Worm (Caenorhabditis elegans) whole organism, early embryonic: Measurements from ENCODE around the gene gur-3.

ENCODE experiments used
- B0310.2 ChIP-seq: sonication (generic microtip); optimal IDR thresholded peaks from 2 replicates; lab custom pipeline; 2016; ENCODE audit warnings: mild to moderate bottlenecking, missing genetic modification characterization, missing compliant biosample characterization
- F13C5.2 ChIP-seq: sonication (generic microtip); optimal IDR thresholded peaks from 2 replicates; lab custom pipeline; 2017; ENCODE audit warnings: mild to moderate bottlenecking, missing genetic modification characterization, inconsistent platforms, missing compliant biosample characterization
- aly-1 ChIP-seq: sonication (generic microtip); optimal IDR thresholded peaks from 2 replicates; lab custom pipeline; 2016; ENCODE audit warnings: missing genetic modification characterization, missing compliant biosample characterization
- ama-1 ChIP-seq: fragments of 150-350 bp; optimal IDR thresholded peaks from 2 replicates; lab custom pipeline; 2014
- ceh-13 ChIP-seq: fragments of 200-800 bp; sonication (Bioruptor generic); optimal IDR thresholded peaks from 2 replicates; lab custom pipeline; 2018; ENCODE audit warnings: mild to moderate bottlenecking, missing genetic modification characterization, missing compliant biosample characterization
- ceh-36 ChIP-seq: sonication (generic microtip); optimal IDR thresholded peaks from 2 replicates; lab custom pipeline; 2016; ENCODE audit warnings: missing genetic modification characterization, inconsistent platforms, missing compliant biosample characterization
- ets-7 ChIP-seq: sonication (generic microtip); optimal IDR thresholded peaks from 2 replicates; lab custom pipeline; 2016; ENCODE audit warnings: missing genotype, missing genetic modification characterization, missing compliant biosample characterization
- flt-1 ChIP-seq: fragments of 200-800 bp; sonication (Bioruptor generic); IDR thresholded peaks from 2 replicates; pipeline ENCODE4 v1.3.6; 2022; ENCODE audit warnings: missing genetic modification characterization, missing compliant biosample characterization
- hmbx-1 ChIP-seq: sonication (generic microtip); optimal IDR thresholded peaks from 2 replicates; lab custom pipeline; 2016; ENCODE audit warnings: mild to moderate bottlenecking, missing genetic modification characterization, missing compliant biosample characterization
- hmg-4 ChIP-seq: fragments of 200-800 bp; sonication (Bioruptor generic); optimal IDR thresholded peaks from 2 replicates; lab custom pipeline; 2018; ENCODE audit warnings: mild to moderate bottlenecking, missing genetic modification characterization, missing compliant biosample characterization
- hnd-1 ChIP-seq: sonication (generic microtip); optimal IDR thresholded peaks from 2 replicates; lab custom pipeline; 2016; ENCODE audit warnings: missing genetic modification characterization, missing compliant biosample characterization
- pes-1 ChIP-seq: fragments of 200-800 bp; sonication (Bioruptor generic); IDR thresholded peaks from 2 replicates; pipeline ENCODE4 v1.3.6; 2022; ENCODE audit warnings: missing genetic modification reagents, missing genetic modification characterization, missing compliant biosample characterization
- scrt-1 ChIP-seq: fragments of 200-800 bp; sonication (Bioruptor generic); IDR thresholded peaks from 2 replicates; pipeline ENCODE4 v1.3.6; 2022; ENCODE audit warnings: missing genetic modification characterization, missing compliant biosample characterization
- sea-1 ChIP-seq: fragments of 200-800 bp; sonication (Bioruptor generic); conservative IDR thresholded peaks from 2 replicates; pipeline ENCODE4 v1.3.6; 2022; ENCODE audit warnings: missing genetic modification characterization, missing compliant biosample characterization
- tbx-11 ChIP-seq: fragments of 200-800 bp; sonication (Bioruptor generic); IDR thresholded peaks from 2 replicates; pipeline ENCODE4 v1.3.6; 2022; ENCODE audit warnings: missing genetic modification characterization, missing compliant biosample characterization
- tbx-37 ChIP-seq: fragments of 200-800 bp; sonication (Bioruptor generic); conservative IDR thresholded peaks from 2 replicates; pipeline ENCODE4 v1.3.6; 2022; ENCODE audit warnings: missing genetic modification reagents, missing genetic modification characterization, missing compliant biosample characterization
- tra-4 ChIP-seq: sonication (generic microtip); optimal IDR thresholded peaks from 2 replicates; lab custom pipeline; 2017; ENCODE audit warnings: missing genetic modification characterization, missing compliant biosample characterization

gur-3 gene

DNA sequence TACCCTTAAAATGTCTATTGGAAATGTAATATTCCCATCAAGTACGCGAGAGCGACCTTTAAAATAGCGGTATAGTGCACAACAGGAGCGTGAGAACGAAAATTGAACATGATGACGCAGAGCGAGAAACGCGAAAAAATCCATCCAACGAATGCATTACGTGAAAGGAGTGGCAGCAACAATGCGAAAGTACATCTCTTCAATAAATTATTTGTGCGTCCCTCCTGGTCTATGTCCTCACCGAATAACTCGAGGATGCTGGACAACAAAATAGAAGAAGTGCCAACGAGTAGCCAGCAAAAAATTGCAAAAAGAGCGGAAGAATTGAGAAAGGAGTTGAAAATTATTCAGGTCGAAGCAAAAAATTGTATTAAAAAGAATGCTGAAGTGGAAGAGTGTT lies 27.8 kb upstream of the gur-3 start:
- TF ChIP-seq ama-1 (no peak), tra-4 (tag; lab: Kevin White, UChicago) (no peak), ceh-36 (no peak), F13C5.2 (tag; lab: Kevin White, UChicago) (no peak), ceh-13 (GFP tag; lab: Kevin White, UChicago) (no peak)

DNA sequence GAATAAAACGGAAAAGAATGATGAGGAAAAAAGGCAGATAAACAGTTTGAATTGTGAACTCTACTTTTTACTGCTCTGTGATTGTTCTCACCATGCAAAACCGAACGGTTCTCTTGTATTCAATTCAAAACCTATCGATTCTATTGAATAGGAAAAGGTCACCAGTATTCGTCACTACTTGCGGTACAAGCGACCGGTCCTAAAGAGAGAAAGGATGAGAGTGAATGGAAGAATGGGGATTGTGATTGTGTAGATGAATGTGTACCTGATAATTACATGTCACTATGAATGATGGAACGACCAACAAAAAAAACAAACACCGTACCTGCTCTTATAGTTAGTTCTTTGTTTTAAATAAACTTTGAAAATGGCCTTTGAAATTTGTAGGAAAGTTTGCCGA lies 26.7 kb upstream of the gur-3 start:
- TF ChIP-seq hnd-1 (no peak), tra-4 (tag; lab: Kevin White, UChicago) (no peak), flt-1 (GFP tag; lab: Robert Waterston, UW) (no peak), scrt-1 (GFP tag; lab: Robert Waterston, UW) (no peak), ceh-36 (no peak), tbx-11 (GFP tag; lab: Robert Waterston, UW) (no peak), ama-1 (no peak), pes-1 (GFP tag; lab: Robert Waterston, UW) (no peak), tbx-37 (GFP tag; lab: Robert Waterston, UW) (no peak), B0310.2 (tag; lab: Kevin White, UChicago) (no peak)

DNA sequence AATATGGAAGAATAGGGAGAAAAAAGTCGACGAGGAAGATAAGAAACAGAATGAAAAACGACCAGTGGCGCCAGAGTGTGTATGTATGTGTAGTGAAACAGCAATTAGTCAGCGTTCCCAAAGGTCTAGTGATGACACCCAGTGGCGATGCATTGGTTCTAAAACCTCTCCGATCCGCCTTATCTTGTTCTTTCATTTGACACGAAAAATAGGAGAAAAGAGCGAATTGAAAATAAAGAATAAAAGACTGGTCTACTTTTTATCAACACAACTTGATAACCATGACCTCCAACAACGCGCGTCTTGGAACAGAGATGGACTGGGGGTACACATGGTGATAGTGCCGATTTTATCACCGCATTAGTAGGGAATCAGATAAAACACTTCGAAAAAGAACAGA lies 24.8 kb upstream of the gur-3 start:
- TF ChIP-seq pes-1 (GFP tag; lab: Robert Waterston, UW) (no peak), ets-7 (no peak), aly-1 (tag; lab: Kevin White, UChicago) (no peak), tbx-37 (GFP tag; lab: Robert Waterston, UW) (no peak), hnd-1 (no peak), F13C5.2 (tag; lab: Kevin White, UChicago) (no peak), flt-1 (GFP tag; lab: Robert Waterston, UW) (no peak), scrt-1 (GFP tag; lab: Robert Waterston, UW) (no peak), B0310.2 (tag; lab: Kevin White, UChicago) (no peak), tbx-11 (GFP tag; lab: Robert Waterston, UW) (no peak)

DNA sequence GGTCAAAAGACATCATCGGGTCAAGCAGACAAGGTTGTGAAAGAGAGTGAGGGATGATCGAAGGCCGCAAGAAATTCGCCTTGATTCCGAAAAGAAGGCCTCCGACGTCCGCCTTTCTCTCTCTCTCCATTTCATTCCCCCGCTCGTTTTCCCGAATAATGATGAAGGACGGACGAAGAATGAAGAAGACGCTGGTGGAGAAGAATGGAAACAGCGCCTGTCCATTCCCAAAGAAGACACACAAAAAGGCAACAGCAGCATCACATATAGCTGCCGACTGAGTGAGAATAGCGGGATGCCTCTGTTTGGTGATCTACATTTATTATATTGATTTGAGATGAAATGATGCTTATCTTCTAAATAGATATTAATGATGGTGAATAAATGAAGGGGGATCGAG lies 23.1 kb upstream of the gur-3 start:
- TF ChIP-seq hmg-4 (GFP tag; lab: Kevin White, UChicago) (peak; percentile 18), tbx-11 (GFP tag; lab: Robert Waterston, UW) (no peak), ets-7 (no peak), scrt-1 (GFP tag; lab: Robert Waterston, UW) (no peak), sea-1 (GFP tag; lab: Robert Waterston, UW) (no peak), hmbx-1 (no peak), ceh-13 (GFP tag; lab: Kevin White, UChicago) (no peak), tra-4 (tag; lab: Kevin White, UChicago) (no peak), ceh-36 (no peak)

DNA sequence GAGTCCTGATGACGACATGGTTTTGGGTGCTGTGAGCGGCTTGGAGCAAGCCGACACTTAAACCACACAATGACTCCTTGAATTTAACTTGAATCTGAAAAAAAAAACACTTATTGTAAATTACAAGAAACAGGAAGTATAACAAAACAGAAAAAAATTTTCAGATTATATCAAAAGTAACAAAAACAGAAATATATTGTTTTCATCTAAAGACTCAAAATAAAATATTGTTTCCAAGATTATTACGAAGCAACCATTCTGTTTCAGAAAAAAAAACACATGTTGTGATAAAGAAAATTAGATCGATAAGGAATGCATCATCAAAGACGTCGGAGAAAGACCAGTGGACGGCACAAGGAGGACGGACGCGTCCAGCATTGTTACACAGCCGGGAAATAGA lies 22.5 kb upstream of the gur-3 start, which contains the start of gene mig-15:
mig-15 (minus strand) TSS at position 101 of the 400 bp plus-strand sequence.
- no peak for TF ChIP-seq sea-1 (GFP tag; lab: Robert Waterston, UW)
- TF ChIP-seq tbx-37 (GFP tag; lab: Robert Waterston, UW), result no peak
- no peak for TF ChIP-seq F13C5.2 (tag; lab: Kevin White, UChicago)
- TF ChIP-seq ceh-36, result no peak
- TF ChIP-seq B0310.2 (tag; lab: Kevin White, UChicago), result no peak
- no peak for TF ChIP-seq ama-1
- TF ChIP-seq flt-1 (GFP tag; lab: Robert Waterston, UW), result no peak
- TF ChIP-seq aly-1 (tag; lab: Kevin White, UChicago), result no peak
- no peak for TF ChIP-seq tra-4 (tag; lab: Kevin White, UChicago)
- TF ChIP-seq tbx-11 (GFP tag; lab: Robert Waterston, UW), result no peak

DNA sequence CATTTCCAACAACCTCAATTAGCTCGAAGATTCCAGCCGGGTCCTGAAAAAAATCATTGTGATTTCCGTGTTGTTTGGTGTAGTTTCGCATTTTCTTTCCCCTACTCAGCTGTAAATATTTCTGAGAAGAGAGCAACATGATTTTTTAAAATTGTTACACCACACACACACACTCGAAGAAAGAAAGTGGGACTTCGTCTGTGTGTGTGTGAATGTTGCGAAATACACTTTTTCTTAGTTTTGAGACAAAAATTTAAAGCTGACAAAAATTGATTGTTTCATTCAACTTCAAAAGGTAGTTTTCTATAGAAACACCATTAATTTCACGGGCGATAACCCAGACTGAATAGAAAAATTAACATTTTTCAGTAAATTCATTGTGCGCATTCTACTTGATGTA lies 22.0 kb upstream of the gur-3 start:
- TF ChIP-seq scrt-1 (GFP tag; lab: Robert Waterston, UW) (no peak), sea-1 (GFP tag; lab: Robert Waterston, UW) (no peak), F13C5.2 (tag; lab: Kevin White, UChicago) (no peak), tbx-37 (GFP tag; lab: Robert Waterston, UW) (no peak), flt-1 (GFP tag; lab: Robert Waterston, UW) (no peak), tbx-11 (GFP tag; lab: Robert Waterston, UW) (no peak), ceh-13 (GFP tag; lab: Kevin White, UChicago) (no peak), ceh-36 (no peak), B0310.2 (tag; lab: Kevin White, UChicago) (no peak), ama-1 (no peak)

DNA sequence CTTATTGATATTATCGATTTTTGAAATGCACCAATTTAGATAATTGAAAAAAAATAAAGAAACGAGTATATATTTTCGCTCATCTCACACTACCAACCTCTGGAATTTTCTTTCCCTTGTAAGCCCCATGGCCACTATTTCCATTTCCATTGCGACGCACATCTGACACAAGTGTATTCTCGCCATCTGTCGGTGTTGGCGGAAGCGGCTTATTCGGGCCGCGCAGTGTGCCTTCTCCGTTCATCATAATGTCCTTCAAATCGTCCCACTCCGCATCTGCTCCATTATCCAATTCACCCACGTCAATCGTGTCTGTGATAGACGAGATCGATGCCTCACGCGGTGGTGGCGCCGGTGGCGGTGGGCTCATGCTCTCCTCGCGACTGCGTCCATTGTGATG lies 18.6 kb upstream of the gur-3 start:
- no peak for TF ChIP-seq ama-1
- 0 out of 2 replicates have a peak, but pooled peaks have one; percentile 47 for TF ChIP-seq sea-1 (GFP tag; lab: Robert Waterston, UW)
- no peak for TF ChIP-seq hmbx-1

DNA sequence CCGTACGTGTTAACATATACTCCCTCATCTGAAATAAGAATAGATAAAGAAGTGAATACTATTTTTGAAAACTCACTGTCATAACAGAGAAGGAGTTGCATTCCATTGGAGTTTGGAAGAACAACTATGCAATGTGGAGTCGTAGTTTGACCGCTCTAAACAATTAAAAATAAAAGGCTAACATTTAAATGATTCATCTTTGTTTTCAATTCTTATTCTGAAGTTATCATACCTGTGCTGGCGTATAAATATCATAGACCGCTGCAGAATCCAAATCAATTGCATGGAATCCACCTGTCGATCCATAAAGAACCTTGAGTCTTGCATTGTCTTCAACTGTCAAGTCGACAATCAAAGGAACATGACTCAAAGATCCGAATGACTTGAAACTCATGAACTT lies 16.6 kb upstream of the gur-3 start:
- TF ChIP-seq flt-1 (GFP tag; lab: Robert Waterston, UW) (no peak), ama-1 (no peak)

DNA sequence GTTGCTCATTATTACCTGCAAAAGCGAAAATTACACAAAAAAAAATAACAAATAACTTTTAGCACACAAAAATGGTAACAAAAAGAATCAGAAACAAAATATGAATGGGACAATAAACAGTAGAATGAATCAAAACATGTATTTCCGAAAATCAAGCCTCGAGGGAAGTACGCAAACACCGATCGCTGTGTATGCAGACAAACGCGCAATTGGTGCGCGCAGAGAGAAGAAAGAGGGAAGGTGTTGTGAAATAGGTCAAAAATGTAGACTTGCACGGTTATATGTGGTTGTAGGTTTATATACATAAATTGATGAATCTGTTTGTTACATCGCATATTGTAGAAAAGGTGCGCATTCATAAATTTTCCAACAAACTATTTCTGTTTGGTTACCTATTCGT lies 13.6 kb upstream of the gur-3 start, which contains the start of gene cdk-11.2:
cdk-11.2 (minus strand) TSS at position 23 of the 400 bp plus-strand sequence.
- TF ChIP-seq tbx-11 (GFP tag; lab: Robert Waterston, UW) (no peak), F13C5.2 (tag; lab: Kevin White, UChicago) (peak; percentile 50), pes-1 (GFP tag; lab: Robert Waterston, UW) (no peak), hnd-1 (no peak), hmg-4 (GFP tag; lab: Kevin White, UChicago) (no peak), flt-1 (GFP tag; lab: Robert Waterston, UW) (0 out of 2 replicates have a peak, but pooled peaks have one; percentile 14), B0310.2 (tag; lab: Kevin White, UChicago) (no peak), ceh-13 (GFP tag; lab: Kevin White, UChicago) (no peak), tra-4 (tag; lab: Kevin White, UChicago) (no peak)
